Fruit fly (Drosophila melanogaster) whole organism, larva: Measurements from ENCODE around the gene CG5214.

Experiments used
- noc ChIP-seq: fragments of 200-800 bp; sonication (Bioruptor generic); optimal IDR thresholded peaks from 3 replicates; lab custom pipeline; 2019; ENCODE audit warnings: missing biosample characterization, mild to moderate bottlenecking, missing genetic modification characterization, moderate library complexity

The CG5214 gene

DNA sequence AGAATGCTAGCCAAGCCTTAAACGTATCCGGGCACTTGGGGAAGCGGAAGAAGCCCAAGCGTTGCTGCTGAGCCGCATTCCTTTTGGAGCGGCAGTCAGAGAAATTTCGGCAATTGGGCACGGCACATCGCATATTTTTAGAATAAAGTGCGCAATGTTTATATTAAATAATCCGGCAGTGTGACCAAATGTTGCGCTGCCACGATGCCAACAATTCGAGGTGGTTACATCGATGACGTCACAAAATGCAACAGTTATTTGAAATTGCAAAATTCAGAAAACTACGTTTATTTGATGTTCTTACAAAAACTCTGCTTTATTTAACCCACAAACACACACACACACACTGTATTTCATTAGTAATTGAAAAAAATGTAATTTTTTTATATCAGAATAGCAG, 24.2 kb upstream of the CG5214 start, which contains the start of gene CG6689:
Gene CG6689 (minus strand): TSS at position 182 of the 400 bp plus-strand sequence.
- TF ChIP-seq noc, result no peak

DNA sequence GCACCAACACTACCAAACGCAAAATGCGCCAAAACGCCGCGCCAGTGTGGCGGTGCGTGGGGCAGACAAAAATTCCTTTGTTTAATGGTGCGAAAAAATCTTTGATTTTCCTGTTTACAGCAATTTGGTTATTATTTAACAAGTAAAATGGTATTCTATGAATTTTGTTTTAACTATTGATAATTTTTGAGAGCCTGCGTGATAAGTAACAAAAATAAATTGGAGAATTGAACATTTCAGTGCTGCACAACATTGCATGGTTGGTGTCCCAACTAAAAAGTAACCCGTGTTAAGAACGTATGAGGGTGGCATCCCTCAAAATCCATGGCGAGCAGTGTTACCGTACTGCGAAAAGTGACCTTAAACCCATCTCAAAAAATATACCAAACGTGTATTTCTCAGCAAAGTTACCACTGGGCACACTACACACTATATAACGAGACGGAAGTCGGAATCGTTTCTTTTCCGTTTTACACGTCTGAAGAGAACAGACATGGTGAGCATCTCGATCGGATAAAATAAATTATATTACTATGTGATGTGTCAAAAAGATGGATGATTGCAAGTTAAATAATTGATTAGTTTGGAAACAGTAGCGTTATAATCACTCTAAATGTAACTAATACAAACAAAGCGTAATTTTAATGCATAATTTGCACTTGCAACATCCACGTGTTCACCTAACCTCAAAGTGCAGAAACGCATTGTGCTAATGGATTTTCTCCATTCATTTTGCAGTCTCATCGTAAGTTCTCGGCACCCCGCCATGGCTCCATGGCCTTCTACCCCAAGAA, 22.5 kb upstream of the CG5214 start, which contains the start of the genes CG6693 and RpL3:
Gene CG6693 (minus strand): TSS at position 203 of the 794 bp plus-strand sequence.
Gene RpL3 (plus strand): TSS at position 458 of the 794 bp plus-strand sequence.
- TF ChIP-seq noc, result peak; percentile 55

DNA sequence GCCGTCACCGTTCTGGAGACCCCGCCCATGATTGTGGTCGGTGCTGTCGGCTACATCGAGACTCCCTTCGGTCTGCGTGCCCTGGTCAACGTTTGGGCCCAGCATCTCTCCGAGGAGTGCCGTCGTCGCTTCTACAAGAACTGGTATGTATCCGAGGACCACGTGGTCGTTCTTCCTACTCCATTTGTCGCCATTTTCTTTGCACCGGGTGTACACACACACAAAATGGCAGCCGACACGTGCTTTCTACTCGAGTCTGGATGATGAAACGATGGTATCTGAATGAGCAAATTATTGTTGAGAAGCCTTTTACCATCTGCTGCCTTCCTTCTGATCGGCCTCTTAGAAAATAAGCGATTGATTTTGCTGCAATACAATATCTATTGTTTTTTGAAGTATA, 21.5 kb upstream of the CG5214 start:
- TF ChIP-seq noc, result no peak

DNA sequence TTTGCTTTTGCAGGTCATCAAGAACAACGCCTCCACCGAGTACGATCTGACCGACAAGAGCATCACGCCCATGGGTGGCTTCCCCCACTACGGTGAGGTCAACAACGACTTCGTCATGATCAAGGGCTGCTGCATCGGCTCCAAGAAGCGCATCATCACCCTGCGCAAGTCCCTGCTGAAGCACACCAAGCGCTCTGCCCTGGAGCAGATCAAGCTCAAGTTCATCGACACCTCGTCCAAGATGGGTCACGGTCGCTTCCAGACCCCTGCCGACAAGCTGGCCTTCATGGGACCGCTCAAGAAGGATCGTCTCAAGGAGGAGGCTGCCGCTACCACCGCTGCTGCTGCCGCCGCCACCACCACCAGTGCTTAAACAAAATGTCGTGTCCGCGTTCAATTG, 19.6 kb upstream of the CG5214 start:
- TF ChIP-seq noc, result no peak

DNA sequence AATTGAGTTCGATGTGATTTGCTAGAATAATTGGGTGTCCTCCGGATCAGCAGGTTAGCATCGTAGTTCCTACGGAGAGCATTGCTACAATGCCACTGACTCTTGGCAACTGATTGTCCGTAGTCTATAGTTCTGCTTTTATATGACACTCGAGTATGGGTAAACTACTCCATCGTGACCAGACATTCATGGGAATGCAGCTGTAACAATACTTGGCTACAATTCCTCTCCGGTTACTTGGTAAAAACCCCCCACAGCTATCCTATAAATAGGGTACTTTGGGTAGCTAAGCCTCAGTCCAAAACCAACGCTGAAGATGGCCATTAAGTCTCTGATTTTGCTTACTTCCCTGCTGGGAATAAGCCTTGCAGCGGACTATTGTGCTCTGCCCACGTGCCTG, 18.9 kb upstream of the CG5214 start, which contains the start of gene scpr-C:
Gene scpr-C (plus strand): TSS at position 301 of the 400 bp plus-strand sequence.
- TF ChIP-seq noc, result no peak

DNA sequence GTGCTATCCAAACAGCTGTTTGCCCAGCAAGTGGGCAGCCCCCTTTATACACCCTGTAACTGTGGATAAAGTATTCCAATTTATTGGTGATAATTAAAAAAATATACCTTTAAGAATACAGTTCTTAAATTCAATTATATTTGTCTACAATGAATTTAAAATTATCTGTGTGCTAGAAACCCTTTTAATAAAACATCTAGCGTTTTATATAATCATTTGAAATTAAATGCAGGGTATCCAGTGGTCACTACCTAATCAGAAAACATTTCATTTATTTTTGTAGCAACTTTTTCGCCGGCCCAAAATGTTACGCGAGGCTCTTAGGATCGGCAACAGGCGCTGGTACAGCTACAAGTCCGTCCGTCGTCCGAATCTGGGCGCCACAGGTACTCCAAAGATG, 17.6 kb upstream of the CG5214 start, which contains the start of gene CG17726:
Gene CG17726 (plus strand): TSS at position 267 of the 400 bp plus-strand sequence.
- TF ChIP-seq noc, result peak; percentile 95

DNA sequence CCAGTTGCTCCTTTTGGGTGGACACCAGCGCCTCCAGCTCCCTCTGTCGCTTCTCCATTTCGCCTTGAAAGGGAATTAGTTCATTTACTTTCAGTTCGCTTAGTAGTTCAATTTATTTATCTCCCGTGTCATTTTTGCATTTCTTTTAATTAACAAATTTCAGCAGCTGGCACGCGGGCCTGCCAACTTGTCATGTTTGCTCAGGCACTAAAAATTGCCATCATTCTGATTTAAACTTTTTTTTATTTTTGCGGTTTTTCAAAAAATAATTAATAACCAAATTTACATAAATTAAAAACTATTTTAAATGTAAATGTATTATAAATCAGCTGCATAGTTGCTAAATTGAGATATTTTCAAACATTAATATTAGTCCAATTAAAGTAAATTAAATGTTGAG, 13.7 kb upstream of the CG5214 start, which contains the start of gene GCC88:
Gene GCC88 (minus strand): TSS at position 209 of the 400 bp plus-strand sequence.
- no peak for TF ChIP-seq noc

DNA sequence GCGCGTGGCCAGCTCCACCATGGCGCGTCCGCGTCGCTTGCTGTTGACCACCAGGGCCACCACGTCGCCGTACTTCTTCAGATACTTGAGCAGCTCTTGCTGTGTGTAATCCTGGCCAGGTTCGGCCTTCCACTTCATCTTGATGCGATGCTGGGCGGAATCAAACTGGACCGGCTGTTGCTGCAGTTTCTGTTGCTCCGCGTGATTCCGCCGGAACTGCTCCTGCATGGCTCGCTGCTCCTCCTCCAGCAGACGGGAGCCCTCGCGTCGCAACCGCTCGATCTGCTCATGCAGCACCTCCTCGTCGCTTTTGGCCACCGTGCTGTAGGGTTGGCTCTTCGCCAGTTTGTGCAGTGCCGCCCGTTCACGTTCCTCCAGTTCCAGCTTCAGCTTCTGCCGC, 13.1 kb upstream of the CG5214 start:
- TF ChIP-seq noc, result no peak

DNA sequence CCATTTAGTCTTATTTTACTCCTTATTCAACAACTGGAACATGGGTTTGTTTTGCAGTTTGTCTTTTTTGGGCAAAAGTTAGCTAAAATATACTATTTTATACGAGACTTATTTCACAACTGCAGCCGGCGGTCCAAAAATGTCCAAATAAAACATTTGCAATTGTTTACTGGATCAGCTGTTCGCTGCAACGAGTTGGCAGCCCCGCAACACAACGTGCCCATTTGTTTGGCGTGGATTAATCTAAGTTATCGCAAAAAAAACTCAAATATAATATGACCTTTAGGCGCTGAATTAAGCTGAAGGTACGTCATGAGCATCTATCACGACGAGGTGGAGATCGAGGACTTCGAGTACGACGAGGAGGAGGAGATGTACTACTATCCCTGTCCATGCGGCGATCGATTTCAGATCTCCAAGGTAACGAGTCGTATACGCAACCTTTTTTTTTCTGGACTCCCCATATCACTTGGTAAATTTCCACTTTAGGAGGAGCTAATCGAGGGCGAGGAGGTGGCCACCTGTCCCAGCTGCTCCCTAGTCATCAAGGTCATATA, 12.3 kb upstream of the CG5214 start, which contains the start of the genes CG17187 and Dph3:
Gene CG17187 (minus strand): TSS at position 175 of the 557 bp plus-strand sequence.
Gene Dph3 (plus strand): TSS at position 208 of the 557 bp plus-strand sequence.
- TF ChIP-seq noc, result no peak

DNA sequence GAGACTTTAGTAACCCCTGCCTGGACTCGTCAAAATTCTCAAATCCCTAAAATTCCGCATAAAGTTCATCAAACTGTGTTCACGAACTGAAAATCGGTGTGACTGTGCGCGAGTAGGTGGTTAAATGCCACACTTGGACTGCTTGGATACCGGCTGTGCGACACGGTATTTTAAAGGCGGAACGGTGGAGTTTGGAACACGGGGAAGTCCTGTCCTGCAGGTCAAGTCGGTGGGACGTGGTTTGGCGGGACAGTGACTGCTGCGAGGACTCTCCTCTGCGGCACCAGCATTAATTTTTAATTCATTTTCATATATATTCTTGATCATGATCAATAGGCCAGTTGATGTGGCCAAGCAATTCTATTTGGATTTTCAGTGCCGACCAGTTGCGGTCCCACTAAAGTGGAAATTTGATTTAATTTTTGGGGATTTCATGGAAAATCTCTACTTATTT, 9.2 kb upstream of the CG5214 start, which contains the start of the genes Arfip and CG17721:
Gene Arfip (minus strand): TSS at position 96 of the 454 bp plus-strand sequence.
Gene CG17721 (plus strand): TSS at position 223 of the 454 bp plus-strand sequence.
- no peak for TF ChIP-seq noc

DNA sequence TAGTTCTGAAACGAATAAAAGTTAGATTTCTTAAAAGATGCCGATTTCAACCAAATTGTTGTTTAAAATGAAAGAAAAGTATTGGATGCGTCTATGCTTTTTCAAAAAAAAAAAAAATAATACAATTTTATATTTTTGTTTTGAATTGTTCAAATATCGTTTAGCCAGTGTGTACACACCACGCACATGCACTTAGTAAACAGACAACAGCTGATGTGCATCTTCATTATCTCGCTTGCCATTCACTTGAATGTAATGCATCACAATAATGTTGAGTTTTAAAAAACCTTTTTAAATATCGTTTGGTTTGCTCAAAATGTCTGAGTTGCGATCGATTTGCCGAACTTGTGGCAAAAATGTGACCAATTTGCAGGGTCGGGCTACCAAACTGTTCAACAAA, 8.1 kb upstream of the CG5214 start, which contains the start of gene CG31441:
Gene CG31441 (plus strand): TSS at position 246 of the 400 bp plus-strand sequence.
- TF ChIP-seq noc, result no peak

DNA sequence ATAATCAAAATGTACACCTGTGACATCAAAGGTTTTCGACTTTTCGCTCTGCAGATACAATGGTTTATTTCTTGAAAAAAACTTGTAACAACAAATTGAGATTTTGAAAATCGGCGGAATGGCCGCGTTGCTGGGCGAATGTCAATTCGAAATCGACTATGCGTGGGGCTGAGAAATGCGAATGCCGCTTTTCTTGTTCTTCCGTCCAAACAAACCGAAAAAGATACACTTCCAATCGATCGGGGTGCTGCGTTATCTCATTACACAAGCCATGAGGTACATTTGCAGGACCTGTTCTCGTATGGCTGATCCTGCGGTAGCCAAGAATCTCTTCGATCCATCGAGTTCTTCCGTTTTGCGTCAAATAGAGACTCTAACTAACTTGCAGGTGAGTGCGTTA, 6.5 kb upstream of the CG5214 start, which contains the start of gene CG31388:
Gene CG31388 (plus strand): TSS at position 218 of the 400 bp plus-strand sequence.
- TF ChIP-seq noc, result no peak

DNA sequence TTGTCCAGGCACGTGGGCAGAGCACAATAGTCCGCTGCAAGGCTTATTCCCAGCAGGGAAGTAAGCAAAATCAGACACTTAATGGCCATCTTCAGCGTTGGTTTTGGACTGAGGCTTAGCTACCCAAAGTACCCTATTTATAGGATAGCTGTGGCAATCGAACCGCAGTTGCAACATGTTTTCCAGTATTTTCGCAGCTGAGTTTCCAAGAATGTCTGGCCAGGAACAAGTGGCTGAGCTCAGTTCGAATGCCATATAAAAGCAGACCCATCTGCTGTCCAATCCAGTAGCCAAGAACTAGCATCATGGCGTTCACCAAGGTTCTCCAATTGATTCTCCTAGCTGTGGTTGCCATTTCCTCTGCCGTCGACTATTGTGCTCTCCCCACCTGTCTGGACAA, 3.2 kb upstream of the CG5214 start, which contains the start of the genes scpr-B and scpr-A:
Gene scpr-B (minus strand): TSS at position 101 of the 400 bp plus-strand sequence.
Gene scpr-A (plus strand): TSS at position 293 of the 400 bp plus-strand sequence.
- TF ChIP-seq noc, result no peak

DNA sequence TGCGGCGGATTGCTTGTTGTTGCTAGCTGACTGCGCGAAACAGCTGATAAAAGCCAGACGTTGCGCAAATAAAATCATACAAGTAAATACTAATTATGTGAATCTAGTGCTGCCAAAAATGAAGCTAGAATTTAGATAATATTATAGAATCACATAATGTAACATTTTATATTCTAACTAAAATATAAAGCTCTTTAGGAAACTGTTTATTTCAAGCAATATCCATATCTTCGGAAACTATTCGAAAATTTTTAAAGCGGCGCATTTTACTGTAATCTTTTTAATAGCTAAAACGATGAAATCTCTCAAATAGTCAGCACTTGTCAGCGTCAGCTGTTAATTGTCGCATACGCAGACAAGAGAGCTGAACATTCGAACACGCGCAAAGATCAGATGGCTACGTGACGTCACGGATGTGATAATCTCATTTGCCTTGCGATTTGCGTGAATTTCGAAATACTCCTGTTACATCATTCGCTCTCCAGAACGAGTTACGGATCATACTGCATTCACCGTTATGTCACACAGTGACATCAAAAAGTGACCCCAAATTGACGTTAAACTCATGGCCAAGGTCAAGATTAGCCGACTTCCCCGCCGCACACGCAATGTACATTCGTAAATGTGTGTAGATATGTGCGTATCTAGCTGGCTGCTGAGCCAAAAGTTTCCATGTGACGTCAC, 903 bp upstream of the CG5214 start:
- TF ChIP-seq noc, result peak; percentile 48

DNA sequence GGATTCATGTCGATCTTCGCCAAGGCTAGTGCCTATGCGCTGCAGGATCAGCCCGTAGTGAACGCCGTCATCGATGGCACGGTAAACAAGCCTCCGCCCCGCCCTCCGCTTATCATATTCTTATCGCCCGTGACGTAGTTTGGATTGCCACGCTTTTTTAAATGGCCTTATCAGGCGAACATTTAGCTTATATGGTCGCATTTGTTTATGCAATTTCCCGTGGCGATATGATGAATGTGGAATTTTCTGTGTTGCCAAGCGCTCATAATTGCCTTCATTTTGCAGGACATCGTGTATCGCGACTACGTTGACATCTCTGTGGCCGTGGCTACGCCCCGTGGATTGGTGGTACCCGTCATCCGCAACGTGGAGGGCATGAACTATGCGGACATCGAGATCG, 1.7 kb downstream of the CG5214 start:
- TF ChIP-seq noc, result no peak

DNA sequence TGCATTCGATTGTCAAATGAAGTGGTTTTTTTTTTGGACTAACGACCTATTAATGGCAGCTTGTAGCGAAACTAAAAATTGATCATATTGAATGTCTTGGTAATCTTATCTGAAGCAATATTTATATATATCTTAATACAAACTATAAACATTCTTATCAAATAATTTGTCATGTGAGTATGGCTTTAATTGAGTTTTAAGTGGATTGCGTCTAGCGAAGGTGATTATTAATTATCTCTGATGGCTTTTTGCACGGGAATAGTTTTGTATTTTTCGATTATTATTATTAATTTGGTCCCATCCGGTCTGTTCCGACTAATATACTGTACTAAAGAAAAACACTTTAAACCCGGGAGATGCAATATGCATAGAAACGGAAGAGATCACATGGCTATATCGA, 2.8 kb downstream of the CG5214 start:
- no peak for TF ChIP-seq noc
